Worm (Caenorhabditis elegans) whole organism, young adult: ENCODE results near the gene C27A2.8.

Experiments used
- F55B11.4 ChIP-seq: sonication (generic microtip); optimal IDR thresholded peaks from 2 replicates; lab custom pipeline; 2016; ENCODE audit warnings: missing compliant biosample characterization, missing genetic modification characterization, borderline replicate concordance; ENCODE audit not compliant: insufficient read depth
- ama-1 ChIP-seq, 3 experiments: fragments of 150-350 bp in 1 of 3; sonication (generic microtip) in 2 of 3; optimal IDR thresholded peaks; 2 replicates each; lab custom pipeline; 2014 to 2018; ENCODE audit warnings: missing biosample characterization in 2 of 3, missing genetic modification characterization in 2 of 3, missing genetic modification reagents in 2 of 3
- attf-5 ChIP-seq: fragments of 200-800 bp; sonication (Bioruptor generic); optimal IDR thresholded peaks from 2 replicates; lab custom pipeline; 2018; ENCODE audit warnings: mild to moderate bottlenecking, missing genetic modification characterization, missing compliant biosample characterization
- ceh-58 ChIP-seq: fragments of 200-800 bp; sonication (Bioruptor generic); IDR thresholded peaks from 2 replicates; pipeline ENCODE4 v1.3.6; 2022; ENCODE audit warnings: missing genetic modification characterization, missing compliant biosample characterization
- ceh-79 ChIP-seq: sonication (generic microtip); optimal IDR thresholded peaks from 2 replicates; lab custom pipeline; 2017; ENCODE audit warnings: mild to moderate bottlenecking, missing genetic modification characterization, missing compliant biosample characterization
- dox-1 ChIP-seq: fragments of 200-800 bp; sonication (Bioruptor generic); IDR thresholded peaks from 2 replicates; pipeline ENCODE4 v1.3.6; 2022; ENCODE audit warnings: missing genetic modification reagents, missing genetic modification characterization, missing compliant biosample characterization
- dpff-1 ChIP-seq: sonication (generic microtip); optimal IDR thresholded peaks from 2 replicates; lab custom pipeline; 2017; ENCODE audit warnings: mild to moderate bottlenecking, missing genetic modification characterization, missing compliant biosample characterization
- egl-44 ChIP-seq: fragments of 200-800 bp; sonication (Bioruptor generic); IDR thresholded peaks from 2 replicates; pipeline ENCODE4 v1.3.6; 2022; ENCODE audit warnings: missing genetic modification reagents, missing genetic modification characterization, missing compliant biosample characterization
- nfya-2 ChIP-seq: fragments of 200-800 bp; sonication (Bioruptor generic); IDR thresholded peaks from 2 replicates; pipeline ENCODE4 v1.3.6; 2022; ENCODE audit warnings: missing genetic modification reagents, missing genetic modification characterization, missing compliant biosample characterization
- nhr-80 ChIP-seq: sonication (generic microtip); optimal IDR thresholded peaks from 2 replicates; lab custom pipeline; 2016; ENCODE audit warnings: missing genetic modification characterization, missing compliant biosample characterization
- pha-4 ChIP-seq: fragments of 150-350 bp; sonication (generic microtip); optimal IDR thresholded peaks from 2 replicates; lab custom pipeline; 2014; ENCODE audit warnings: missing biosample characterization, missing genetic modification reagents, missing genetic modification characterization
- snpc-4 ChIP-seq, 5 experiments: fragments of 150-350 bp in 1 of 5; sonication (generic microtip) in 4 of 5; optimal IDR thresholded peaks; 2 replicates each; lab custom pipeline; 2014 to 2018; ENCODE audit warnings: missing genetic modification characterization in 5 of 5, missing biosample characterization in 3 of 5, antibody characterized with exemption in 2 of 5, mild to moderate bottlenecking in 2 of 5, missing compliant biosample characterization in 2 of 5, missing genotype in 2 of 5, moderate library complexity in 2 of 5, missing genetic modification reagents in 1 of 5
- unc-130 ChIP-seq: sonication (generic microtip); optimal IDR thresholded peaks from 2 replicates; lab custom pipeline; 2016; ENCODE audit warnings: missing genetic modification reagents, missing genetic modification characterization, missing compliant biosample characterization
- unc-62 ChIP-seq: fragments of 150-350 bp; optimal IDR thresholded peaks from 2 replicates; lab custom pipeline; 2014; ENCODE audit warnings: missing biosample characterization, missing genetic modification reagents, missing genetic modification characterization

DNA sequence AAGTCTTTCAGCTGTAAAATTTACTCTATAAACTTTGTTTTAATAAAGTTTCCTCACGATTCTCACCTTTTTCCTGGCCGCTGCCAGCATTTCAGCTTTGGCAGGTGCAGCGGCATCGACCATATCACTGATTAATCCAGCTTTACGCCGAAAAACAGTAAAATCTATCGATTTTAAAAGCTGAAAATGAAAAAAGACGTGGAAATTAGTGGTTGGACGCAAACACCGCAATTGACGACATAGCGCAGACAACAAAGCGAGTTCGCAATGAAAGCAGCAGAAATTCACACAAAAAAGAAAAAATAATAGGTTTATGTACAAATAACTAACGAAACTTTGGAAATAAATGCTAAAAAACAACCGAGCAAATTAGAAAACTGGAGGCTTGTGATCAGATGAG, 27.9 kb downstream of the C27A2.8 start, which contains the start of gene golg-2:
- no peak for TF ChIP-seq snpc-4 (GFP tag; optimal IDR thresholded peaks at IDR 0.05; lab: Kevin White, UChicago)
- TF ChIP-seq snpc-4 (tag; optimal IDR thresholded peaks at IDR 0.05; lab: Kevin White, UChicago): no peak
- TF ChIP-seq dpff-1 (tag; lab: Kevin White, UChicago): no peak
- no peak for TF ChIP-seq nhr-80
- no peak for TF ChIP-seq pha-4 (tag; lab: Kevin White, UChicago)
- no peak for TF ChIP-seq unc-62 (GFP tag; lab: Kevin White, UChicago)
- no peak for TF ChIP-seq ceh-79 (tag; lab: Kevin White, UChicago)
- no peak for TF ChIP-seq nfya-2
- TF ChIP-seq attf-5: no peak
- no peak for TF ChIP-seq ceh-58 (GFP tag; lab: Robert Waterston, UW)
- no peak for TF ChIP-seq unc-130 (GFP tag; lab: Kevin White, UChicago)
- no peak for TF ChIP-seq ama-1 (optimal IDR thresholded peaks at IDR 0.05; lab: Kevin White, UChicago)
- TF ChIP-seq ama-1 (GFP tag; optimal IDR thresholded peaks at IDR 0.05; lab: Kevin White, UChicago): no peak
- TF ChIP-seq dox-1 (GFP tag; lab: Robert Waterston, UW): no peak
- TF ChIP-seq F55B11.4: no peak
- TF ChIP-seq egl-44 (GFP tag; lab: Robert Waterston, UW): no peak
